Worm (Caenorhabditis elegans): Measurements from ENCODE around the gene C48B4.10.

ce11 chrIII:9608650-9609049, 44.3 kb upstream of the C48B4.10 start, which contains the start of gene clec-161:
- TF ChIP-seq nhr-76 (tag; optimal IDR thresholded peaks at IDR 0.05) (no peak), pqm-1 (tag; optimal IDR thresholded peaks at IDR 0.05) (no peak), lsy-12 (tag; optimal IDR thresholded peaks at IDR 0.05) (no peak), ama-1 (optimal IDR thresholded peaks at IDR 0.05) (no peak), elt-3 (tag; optimal IDR thresholded peaks at IDR 0.05) (no peak), snpc-4 (tag; optimal IDR thresholded peaks at IDR 0.05) (no peak), nhr-237 (tag; optimal IDR thresholded peaks at IDR 0.05) (no peak), unc-39 (tag; optimal IDR thresholded peaks at IDR 0.05) (no peak), tbx-2 (tag; optimal IDR thresholded peaks at IDR 0.05) (no peak), ceh-82 (tag; optimal IDR thresholded peaks at IDR 0.05) (no peak), fkh-10 (GFP tag; optimal IDR thresholded peaks at IDR 0.05) (no peak)

Data from whole organism, L3 larva.